Fruit fly (Drosophila melanogaster) S2 (cell line): ENCODE data around the gene SdhC.

Source experiments
- CG8478 ChIP-seq: fragments of >200 bp; optimal IDR thresholded peaks from 2 replicates; lab custom pipeline; 2018
- CTCF ChIP-seq, 2 experiments: fragments of >200 bp; optimal IDR thresholded peaks; 2 replicates each; lab custom pipeline; 2018

- TF ChIP-seq CG8478: no peak
- peak; percentile 77 to 82 for TF ChIP-seq CTCF (optimal IDR thresholded peaks at IDR 0.05; lab: Kevin White, UChicago)
Measured at dm6 chr3R:11243951-11244660, 34.5 kb upstream of the SdhC start, which contains the start of the genes CG17734 and CG5214.
